Worm (Caenorhabditis elegans): Measurements from ENCODE around the gene ephx-1.

Gene ephx-1

DNA sequence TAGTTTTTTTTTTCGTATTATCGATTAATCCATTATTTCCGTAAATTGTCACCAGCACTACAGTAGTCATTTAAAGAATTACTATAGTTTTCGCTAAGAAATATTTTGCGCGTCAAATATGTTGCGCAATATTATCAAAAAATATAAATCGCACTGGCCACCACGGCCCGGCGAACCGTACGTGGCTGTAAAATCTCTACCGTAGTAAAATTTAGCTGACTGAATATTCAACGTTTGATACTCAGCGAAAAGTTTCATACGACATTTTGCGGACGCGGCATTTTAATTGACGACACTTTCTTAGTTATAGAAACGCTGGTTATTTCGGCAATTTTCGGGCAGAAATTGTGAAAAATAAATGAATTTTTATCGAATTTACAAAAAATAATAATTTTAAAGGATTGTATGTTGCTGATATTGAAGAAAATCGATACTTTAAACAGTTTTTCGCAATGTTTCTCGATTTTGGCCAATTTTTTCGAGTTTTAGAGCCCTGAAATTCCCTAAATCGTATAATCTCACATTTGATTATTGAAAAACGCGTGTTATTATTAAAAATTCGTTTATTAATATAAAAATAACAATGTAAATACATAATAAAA lies 43.2 kb downstream of the ephx-1 start:
- TF ChIP-seq flt-1 (GFP tag; IDR thresholded peaks at IDR 0.05) (0 out of 2 replicates have a peak, but pooled peaks have one; percentile 26), pes-1 (GFP tag; IDR thresholded peaks at IDR 0.05) (peak; percentile 65), tbx-37 (GFP tag; conservative IDR thresholded peaks at IDR 0.05) (peak; percentile 56)

DNA sequence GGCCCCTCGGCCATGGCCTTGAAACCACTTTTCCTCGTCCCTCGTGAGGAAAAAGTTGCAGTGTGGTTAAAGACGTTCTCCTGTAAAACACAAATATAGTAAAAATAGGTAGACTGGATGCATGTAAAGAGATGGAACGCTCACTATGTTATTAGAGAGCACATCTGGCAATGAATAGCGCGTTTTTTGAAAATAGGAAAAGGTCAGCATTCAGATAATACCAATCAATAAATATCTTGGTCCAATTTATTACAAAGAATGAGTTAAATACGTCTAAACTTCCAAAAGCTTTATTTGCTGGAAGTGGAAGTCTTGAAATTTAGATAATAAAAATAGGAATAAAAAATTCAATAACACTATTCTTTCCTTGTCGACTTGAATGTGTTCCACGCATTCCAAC lies 57.8 kb downstream of the ephx-1 start, which contains the start of gene gadr-4:
Gene gadr-4 (minus strand): TSS at position 101 of the 400 bp plus-strand sequence.
- TF ChIP-seq tra-4 (tag; optimal IDR thresholded peaks at IDR 0.05), result no peak

DNA sequence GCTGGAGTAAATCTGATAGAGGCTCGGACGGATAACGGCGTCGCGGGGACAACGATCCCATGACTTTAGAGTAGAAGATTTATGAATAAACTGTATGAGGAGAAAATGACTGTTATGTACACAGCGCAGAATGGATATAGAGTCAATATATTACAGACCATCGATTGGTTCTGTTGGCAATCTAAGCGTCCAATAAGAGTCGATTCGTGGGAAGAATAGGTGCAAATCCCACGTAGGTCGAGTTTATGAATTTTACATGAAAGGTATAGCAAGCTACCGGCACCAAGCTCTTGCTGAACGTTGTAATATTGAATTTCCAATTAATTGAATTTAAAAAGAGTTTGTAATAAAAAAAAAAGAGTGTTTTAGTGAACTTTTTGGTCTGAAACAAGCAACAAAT lies 59.3 kb downstream of the ephx-1 start, which contains the start of gene fbxb-118:
Gene fbxb-118 (minus strand): TSS at position 101 of the 400 bp plus-strand sequence.
- no peak for TF ChIP-seq ceh-13 (GFP tag; optimal IDR thresholded peaks at IDR 0.05)
- TF ChIP-seq flt-1 (GFP tag; IDR thresholded peaks at IDR 0.05), result no peak
- no peak for TF ChIP-seq ama-1 (optimal IDR thresholded peaks at IDR 0.05)
- TF ChIP-seq hnd-1 (tag; optimal IDR thresholded peaks at IDR 0.05), result no peak
